Fruit fly (Drosophila melanogaster) whole organism, embryonic: ENCODE results near the gene eIF4A.

Experiments used
- Atf6 ChIP-seq: fragments of 200-800 bp; sonication (Bioruptor generic); IDR thresholded peaks from 2 replicates; pipeline ENCODE4 v1.3.6; 2022; ENCODE audit warnings: missing biosample characterization, missing genetic modification characterization
- CG10366 ChIP-seq: fragments of 200-800 bp; sonication (Bioruptor generic); IDR thresholded peaks from 2 replicates; pipeline ENCODE4 v1.3.6; 2022; ENCODE audit warnings: missing biosample characterization, missing genetic modification characterization
- CG10565 ChIP-seq: fragments of 200-800 bp; sonication (Bioruptor generic); optimal IDR thresholded peaks from 3 replicates; lab custom pipeline; 2016; ENCODE audit warnings: missing biosample characterization, mild to moderate bottlenecking, missing genetic modification characterization
- CG11398 ChIP-seq: fragments of 200-800 bp; sonication (Bioruptor generic); optimal IDR thresholded peaks from 2 replicates; lab custom pipeline; 2016; ENCODE audit warnings: missing biosample characterization, missing genetic modification characterization
- CG11696 ChIP-seq: fragments of 200-800 bp; sonication (Bioruptor generic); IDR thresholded peaks from 2 replicates; pipeline ENCODE4 v1.3.6; 2022; ENCODE audit warnings: missing biosample characterization, missing genetic modification characterization
- CG15011 ChIP-seq: fragments of 200-800 bp; sonication (Bioruptor generic); optimal IDR thresholded peaks from 3 replicates; lab custom pipeline; 2018; ENCODE audit warnings: missing biosample characterization, mild to moderate bottlenecking, missing genetic modification characterization
- CG15269 ChIP-seq: fragments of 200-800 bp; sonication (Bioruptor generic); optimal IDR thresholded peaks from 2 replicates; lab custom pipeline; 2018; ENCODE audit warnings: missing biosample characterization, mild to moderate bottlenecking, missing genetic modification characterization, moderate library complexity
- CG15514 ChIP-seq: fragments of 200-800 bp; sonication (Bioruptor generic); optimal IDR thresholded peaks from 3 replicates; lab custom pipeline; 2017; ENCODE audit warnings: missing biosample characterization, missing genetic modification characterization, mild to moderate bottlenecking, moderate library complexity, missing genetic modification reagents
- CG17328 ChIP-seq: fragments of 200-800 bp; sonication (Bioruptor generic); IDR thresholded peaks from 2 replicates; pipeline ENCODE4 v1.3.6; 2022; ENCODE audit warnings: missing biosample characterization, missing genetic modification characterization
- CG17829 ChIP-seq: fragments of 200-800 bp; optimal IDR thresholded peaks from 2 replicates; lab custom pipeline; 2019; ENCODE audit warnings: missing biosample characterization, mild to moderate bottlenecking, missing genetic modification characterization, moderate library complexity
- CG18011 ChIP-seq: fragments of 200-800 bp; sonication (Bioruptor generic); optimal IDR thresholded peaks from 2 replicates; lab custom pipeline; 2017; ENCODE audit warnings: missing biosample characterization, missing genetic modification characterization, mild to moderate bottlenecking, moderate library complexity, missing genotype
- CG18599 ChIP-seq: fragments of 200-800 bp; sonication (Bioruptor generic); optimal IDR thresholded peaks from 3 replicates; lab custom pipeline; 2017; ENCODE audit warnings: missing biosample characterization, missing genetic modification characterization, mild to moderate bottlenecking, moderate library complexity, missing genetic modification reagents
- CG6683 ChIP-seq: fragments of 200-800 bp; sonication (Bioruptor generic); optimal IDR thresholded peaks from 2 replicates; lab custom pipeline; 2017; ENCODE audit warnings: missing biosample characterization, mild to moderate bottlenecking, missing genetic modification characterization, missing genetic modification reagents
- CG6689 ChIP-seq: fragments of 200-800 bp; sonication (Bioruptor generic); IDR thresholded peaks from 2 replicates; pipeline ENCODE4 v1.3.6; 2022; ENCODE audit warnings: missing biosample characterization, missing genetic modification characterization
- CG7839 ChIP-seq: fragments of 200-800 bp; sonication (Bioruptor generic); optimal IDR thresholded peaks from 3 replicates; lab custom pipeline; 2018; ENCODE audit warnings: missing biosample characterization, mild to moderate bottlenecking, missing genetic modification characterization, moderate library complexity
- CG7928 ChIP-seq: fragments of 200-800 bp; sonication (Bioruptor generic); optimal IDR thresholded peaks from 2 replicates; lab custom pipeline; 2017; ENCODE audit warnings: missing biosample characterization, mild to moderate bottlenecking, missing genetic modification characterization
- CG8281 ChIP-seq: fragments of 200-800 bp; sonication (Bioruptor generic); optimal IDR thresholded peaks from 2 replicates; lab custom pipeline; 2018; ENCODE audit warnings: missing biosample characterization, mild to moderate bottlenecking, missing genetic modification characterization, moderate library complexity
- CG8924 ChIP-seq: fragments of 200-800 bp; optimal IDR thresholded peaks from 3 replicates; lab custom pipeline; 2019; ENCODE audit warnings: missing biosample characterization, mild to moderate bottlenecking, missing genetic modification characterization, moderate library complexity
- CTCF ChIP-seq: fragments of 200-800 bp; sonication (Bioruptor generic); optimal IDR thresholded peaks from 2 replicates; lab custom pipeline; 2017; ENCODE audit warnings: missing biosample characterization, mild to moderate bottlenecking, missing genetic modification characterization, moderate library complexity
- Camta ChIP-seq: fragments of 200-800 bp; sonication (Bioruptor generic); optimal IDR thresholded peaks from 2 replicates; lab custom pipeline; 2016; ENCODE audit warnings: missing biosample characterization, missing genetic modification characterization
- CrebB ChIP-seq: fragments of 200-800 bp; sonication (Bioruptor generic); optimal IDR thresholded peaks from 3 replicates; lab custom pipeline; 2018; ENCODE audit warnings: missing biosample characterization, mild to moderate bottlenecking, missing genetic modification characterization
- Dbx ChIP-seq: fragments of 200-800 bp; sonication (Bioruptor generic); IDR thresholded peaks from 3 replicates; pipeline ENCODE4 v1.3.6; 2022; ENCODE audit warnings: missing biosample characterization, missing genetic modification characterization
- Deaf1 ChIP-seq: fragments of 200-800 bp; optimal IDR thresholded peaks from 3 replicates; lab custom pipeline; 2019; ENCODE audit warnings: missing biosample characterization, mild to moderate bottlenecking, missing genetic modification characterization, moderate library complexity
- Dfd ChIP-seq, 2 experiments: fragments of >200 bp; optimal IDR thresholded peaks; 2 replicates each; lab custom pipeline; 2017; ENCODE audit warnings: missing biosample characterization in 2 of 2, missing genetic modification characterization in 2 of 2
- ERR ChIP-seq: fragments of 200-800 bp; sonication (Bioruptor generic); optimal IDR thresholded peaks from 2 replicates; lab custom pipeline; 2016; ENCODE audit warnings: missing biosample characterization, missing genetic modification characterization
- HLH3B ChIP-seq: fragments of 200-800 bp; sonication (Bioruptor generic); IDR thresholded peaks from 2 replicates; pipeline ENCODE4 v1.3.6; 2022; ENCODE audit warnings: missing biosample characterization, missing genetic modification characterization
- HLH54F ChIP-seq: fragments of 200-800 bp; sonication (Bioruptor generic); optimal IDR thresholded peaks from 3 replicates; lab custom pipeline; 2016; ENCODE audit warnings: missing biosample characterization, missing genetic modification characterization
- NFAT ChIP-seq: fragments of 200-800 bp; sonication (Bioruptor generic); IDR thresholded peaks from 2 replicates; pipeline ENCODE4 v1.3.6; 2022; ENCODE audit warnings: missing biosample characterization, missing genetic modification characterization
- Neu2 ChIP-seq: fragments of 200-800 bp; sonication (Bioruptor generic); optimal IDR thresholded peaks from 3 replicates; lab custom pipeline; 2016; ENCODE audit warnings: missing biosample characterization, missing genetic modification characterization, borderline replicate concordance
- NfI ChIP-seq: fragments of 200-800 bp; sonication (Bioruptor generic); optimal IDR thresholded peaks from 3 replicates; lab custom pipeline; 2018; ENCODE audit warnings: missing biosample characterization, mild to moderate bottlenecking, missing genetic modification characterization, moderate library complexity
- Sry-β ChIP-seq: fragments of 200-800 bp; sonication (Bioruptor generic); optimal IDR thresholded peaks from 2 replicates; lab custom pipeline; 2018; ENCODE audit warnings: missing biosample characterization, mild to moderate bottlenecking, missing genetic modification characterization, moderate library complexity
- Sry-δ ChIP-seq: fragments of 200-800 bp; sonication (Bioruptor generic); optimal IDR thresholded peaks from 2 replicates; lab custom pipeline; 2016; ENCODE audit warnings: missing biosample characterization, missing genetic modification characterization
- az2 ChIP-seq: fragments of 200-800 bp; sonication (Bioruptor generic); optimal IDR thresholded peaks from 3 replicates; lab custom pipeline; 2016; ENCODE audit warnings: missing biosample characterization, missing genetic modification characterization
- btn ChIP-seq: fragments of 200-800 bp; sonication (Bioruptor generic); optimal IDR thresholded peaks from 2 replicates; lab custom pipeline; 2016; ENCODE audit warnings: missing biosample characterization, missing genetic modification characterization
- dmrt11E ChIP-seq: fragments of 200-800 bp; sonication (Bioruptor generic); optimal IDR thresholded peaks from 3 replicates; lab custom pipeline; 2018; ENCODE audit warnings: missing biosample characterization, mild to moderate bottlenecking, missing genetic modification characterization, moderate library complexity
- dysf ChIP-seq: fragments of 200-800 bp; sonication (Bioruptor generic); IDR thresholded peaks from 3 replicates; pipeline ENCODE4 v1.3.6; 2022; ENCODE audit warnings: missing biosample characterization, missing genetic modification characterization
- fd3F ChIP-seq: fragments of 200-800 bp; sonication (Bioruptor generic); optimal IDR thresholded peaks from 2 replicates; lab custom pipeline; 2018; ENCODE audit warnings: missing biosample characterization, mild to moderate bottlenecking, missing genetic modification characterization, moderate library complexity
- fru ChIP-seq: fragments of >200 bp; optimal IDR thresholded peaks from 2 replicates; lab custom pipeline; 2017
- gcm2 ChIP-seq: fragments of 200-800 bp; sonication (Bioruptor generic); optimal IDR thresholded peaks from 2 replicates; lab custom pipeline; 2016; ENCODE audit warnings: missing biosample characterization, missing genetic modification characterization
- gfzf ChIP-seq: fragments of 200-800 bp; sonication (Bioruptor generic); optimal IDR thresholded peaks from 2 replicates; lab custom pipeline; 2016; ENCODE audit warnings: missing biosample characterization, mild to moderate bottlenecking, missing genetic modification characterization, moderate library complexity
- ind ChIP-seq: fragments of 200-800 bp; sonication (Bioruptor generic); optimal IDR thresholded peaks from 3 replicates; lab custom pipeline; 2016; ENCODE audit warnings: missing biosample characterization, missing genetic modification characterization
- lola ChIP-seq, 3 experiments: fragments of >200 bp in 2 of 3; fragments of 200-800 bp in 1 of 3; sonication (Bioruptor generic) in 1 of 3; optimal IDR thresholded peaks; 2 replicates each; lab custom pipeline; 2017 to 2019; ENCODE audit warnings: missing biosample characterization in 3 of 3, missing genetic modification characterization in 3 of 3, mild to moderate bottlenecking in 1 of 3, moderate library complexity in 1 of 3
- mirr ChIP-seq: fragments of 200-800 bp; sonication (Bioruptor generic); optimal IDR thresholded peaks from 3 replicates; lab custom pipeline; 2018; ENCODE audit warnings: missing biosample characterization, mild to moderate bottlenecking, missing genetic modification characterization
- pan ChIP-seq, 4 experiments: fragments of >200 bp in 3 of 4; fragments of 200-800 bp in 1 of 4; sonication (Bioruptor generic) in 1 of 4; optimal IDR thresholded peaks in 3 of 4; IDR thresholded peaks in 1 of 4; 2 replicates each; pipeline versions ENCODE4 v1.3.6 to Lab custom; 2017 to 2022; ENCODE audit warnings: missing biosample characterization in 2 of 4, missing genetic modification characterization in 2 of 4, mixed read lengths in 1 of 4
- prd ChIP-seq, 3 experiments: fragments of >200 bp in 2 of 3; fragments of 200-800 bp in 1 of 3; sonication (Bioruptor generic) in 1 of 3; optimal IDR thresholded peaks in 2 of 3; IDR thresholded peaks in 1 of 3; 2 replicates in 2 of 3; 3 replicates in 1 of 3; pipeline versions ENCODE4 v1.3.6 to Lab custom; 2017 to 2022; ENCODE audit warnings: missing biosample characterization in 1 of 3, missing genetic modification characterization in 1 of 3
- repo ChIP-seq: fragments of 200-800 bp; sonication (Bioruptor generic); optimal IDR thresholded peaks from 2 replicates; lab custom pipeline; 2016; ENCODE audit warnings: missing biosample characterization, missing genetic modification characterization
- row ChIP-seq: fragments of 200-800 bp; sonication (Bioruptor generic); IDR thresholded peaks from 3 replicates; pipeline ENCODE4 v1.3.6; 2022; ENCODE audit warnings: missing biosample characterization, missing genetic modification characterization
- salm ChIP-seq: fragments of 200-800 bp; sonication (Bioruptor generic); optimal IDR thresholded peaks from 2 replicates; lab custom pipeline; 2018; ENCODE audit warnings: missing biosample characterization, mild to moderate bottlenecking, missing genetic modification characterization
- sd ChIP-seq: fragments of 200-800 bp; sonication (Bioruptor generic); optimal IDR thresholded peaks from 3 replicates; lab custom pipeline; 2018; ENCODE audit warnings: missing biosample characterization, mild to moderate bottlenecking, missing genetic modification characterization, moderate library complexity
- trh ChIP-seq: fragments of 200-800 bp; sonication (Bioruptor generic); optimal IDR thresholded peaks from 2 replicates; lab custom pipeline; 2016; ENCODE audit warnings: missing biosample characterization, missing genetic modification characterization

Gene eIF4A

DNA sequence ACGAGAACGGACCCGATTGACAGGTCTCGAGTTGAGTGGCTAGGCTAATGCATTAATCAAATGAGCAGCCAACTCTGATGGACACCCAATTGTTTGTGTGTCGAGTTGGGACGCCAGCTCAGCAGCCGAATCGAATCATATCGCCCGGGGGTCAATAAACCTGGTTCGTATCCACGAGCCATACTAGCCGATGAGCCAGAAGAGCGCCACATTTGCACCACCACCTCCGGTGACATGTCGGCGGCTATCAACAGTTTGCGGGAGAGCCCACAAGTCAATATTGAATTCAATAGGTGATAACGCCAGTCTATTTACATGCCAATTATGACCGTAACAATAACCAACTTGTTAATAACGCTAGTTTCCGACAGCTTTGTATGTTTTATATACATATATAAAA is 7.4 kb upstream of the eIF4A start (continued):
- no peak for TF ChIP-seq HLH54F (GFP tag; lab: Kevin White, UChicago)
- no peak for TF ChIP-seq prd (optimal IDR thresholded peaks at IDR 0.05; lab: Kevin White, UChicago)
- TF ChIP-seq prd (GFP tag; IDR thresholded peaks at IDR 0.05; lab: Robert Waterston, UW) = no peak
- TF ChIP-seq CG7928 (GFP tag; lab: Kevin White, UChicago) = peak; percentile 45
- peak; percentile 15; the same call in 1 of the 3 replicates for TF ChIP-seq dysf (GFP tag; lab: Robert Waterston, UW)
- peak; percentile 49; the same call in 1 of the 3 replicates for TF ChIP-seq Dbx (GFP tag; lab: Robert Waterston, UW)
- TF ChIP-seq fru (lab: Kevin White, UChicago) = no peak
- TF ChIP-seq NFAT = peak; percentile 46; the same call in 1 of the 2 replicates
- TF ChIP-seq CrebB (tag; lab: Kevin White, UChicago) = peak; percentile 78
- TF ChIP-seq sd (tag; lab: Kevin White, UChicago) = peak; percentile 42
- TF ChIP-seq mirr (GFP tag; lab: Kevin White, UChicago) = peak; percentile 66
- peak; percentile 39 for TF ChIP-seq CG6683 (GFP tag; lab: Kevin White, UChicago)
- no peak for TF ChIP-seq CG10565 (GFP tag; lab: Kevin White, UChicago)
- peak; percentile 78 for TF ChIP-seq CG18599 (GFP tag; lab: Kevin White, UChicago)
- no peak for TF ChIP-seq CG10366
- no peak for TF ChIP-seq CG17328
- TF ChIP-seq CG15514 = peak; percentile 66
- TF ChIP-seq Neu2 = no peak
- TF ChIP-seq dmrt11E = peak; percentile 33
- TF ChIP-seq gfzf = no peak
- TF ChIP-seq CG11696 = no peak
- TF ChIP-seq pan (optimal IDR thresholded peaks at IDR 0.05; lab: Kevin White, UChicago) = no peak
- peak in 1 of 2 experiments; percentile 57 for TF ChIP-seq pan (GFP tag; optimal IDR thresholded peaks at IDR 0.05 in 1 of 2, IDR thresholded peaks at IDR 0.05 in 1 of 2)
- peak in 1 of 3 experiments; percentile 19 for TF ChIP-seq lola (GFP tag; optimal IDR thresholded peaks at IDR 0.05; lab: Kevin White, UChicago)
- peak; percentile 33; the same call in 1 of the 2 replicates for TF ChIP-seq CG6689
- no peak for TF ChIP-seq CTCF (GFP tag; lab: Kevin White, UChicago)
- TF ChIP-seq CG8281 = peak; percentile 52
- TF ChIP-seq ERR = no peak
- peak; percentile 45 for TF ChIP-seq salm (tag; lab: Kevin White, UChicago)
- TF ChIP-seq CG15011 (GFP tag; lab: Kevin White, UChicago) = peak; percentile 59
- TF ChIP-seq CG7839 (tag; lab: Kevin White, UChicago) = peak; percentile 38
- peak; percentile 64; the same call in 1 of the 2 replicates for TF ChIP-seq HLH3B (GFP tag; lab: Robert Waterston, UW)
- no peak for TF ChIP-seq az2 (GFP tag; lab: Kevin White, UChicago)
- TF ChIP-seq fd3F = peak; percentile 54
- TF ChIP-seq row (GFP tag; lab: Robert Waterston, UW) = no peak
- TF ChIP-seq NfI (GFP tag; lab: Kevin White, UChicago) = peak; percentile 45
- peak; percentile 2 for TF ChIP-seq CG18011 (GFP tag; lab: Kevin White, UChicago)
- no peak for TF ChIP-seq gcm2 (GFP tag; lab: Kevin White, UChicago)
- TF ChIP-seq Sry-δ (GFP tag; lab: Kevin White, UChicago) = no peak
- peak; percentile 59 for TF ChIP-seq CG8924 (tag; lab: Kevin White, UChicago)
- TF ChIP-seq Sry-β (GFP tag; lab: Kevin White, UChicago) = no peak
- peak; percentile 65 for TF ChIP-seq CG15269 (tag; lab: Kevin White, UChicago)
- TF ChIP-seq Dfd (GFP tag; optimal IDR thresholded peaks at IDR 0.05; lab: Kevin White, UChicago) = no peak
- no peak for TF ChIP-seq CG11398 (GFP tag; lab: Kevin White, UChicago)
- no peak for TF ChIP-seq trh (GFP tag; lab: Kevin White, UChicago)
- TF ChIP-seq Deaf1 (tag; lab: Kevin White, UChicago) = peak; percentile 91
- peak; percentile 61; the same call in 1 of the 2 replicates for TF ChIP-seq Atf6 (GFP tag; lab: Robert Waterston, UW)
- peak; percentile 11 for TF ChIP-seq Camta (GFP tag; lab: Kevin White, UChicago)
- TF ChIP-seq ind (GFP tag; lab: Kevin White, UChicago) = no peak
- no peak for TF ChIP-seq CG17829 (tag; lab: Kevin White, UChicago)
- no peak for TF ChIP-seq btn (GFP tag; lab: Kevin White, UChicago)
- TF ChIP-seq repo (GFP tag; lab: Kevin White, UChicago) = no peak
